Fruit fly (Drosophila melanogaster): ENCODE measurements around the gene Brd.
A peak's percentile ranks its signal among the peaks of the same experiment; 100 is the strongest.

- TF ChIP-seq CG17186 (GFP tag; optimal IDR thresholded peaks at IDR 0.05) (no peak), seq (GFP tag; IDR thresholded peaks at IDR 0.05) (no peak), CG9215 (GFP tag; IDR thresholded peaks at IDR 0.05) (no peak), kni (GFP tag; optimal IDR thresholded peaks at IDR 0.05) (peak; percentile 73), pum (GFP tag; optimal IDR thresholded peaks at IDR 0.05) (no peak), ash1 (GFP tag; optimal IDR thresholded peaks at IDR 0.05) (no peak), knrl (GFP tag; IDR thresholded peaks at IDR 0.05; ENCODE audit: partially characterized antibody) (no peak), CHES-1-like (GFP tag; optimal IDR thresholded peaks at IDR 0.05) (no peak), CG6854 (GFP tag; optimal IDR thresholded peaks at IDR 0.05) (no peak), Dfd (GFP tag; optimal IDR thresholded peaks at IDR 0.05) (no peak), CG42726 (GFP tag; IDR thresholded peaks at IDR 0.05; ENCODE audit: partially characterized antibody) (no peak)
Observed at dm6 chr3L:14958613-14959327, 13.7 kb upstream of the Brd start.
